Fruit fly (Drosophila melanogaster) whole organism, embryonic: Measurements from ENCODE around the gene CG16904.
A peak's percentile ranks its signal among the peaks of the same experiment; 100 is the strongest.

Experiments
- Ada2b ChIP-seq: fragments of 200-800 bp; sonication (Bioruptor generic); IDR thresholded peaks from 2 replicates; pipeline ENCODE4 v1.3.6; 2022; ENCODE audit warnings: missing biosample characterization, missing genetic modification characterization
- Bdp1 ChIP-seq: fragments of 200-800 bp; sonication (Bioruptor generic); optimal IDR thresholded peaks from 3 replicates; lab custom pipeline; 2016; ENCODE audit warnings: missing biosample characterization, missing genetic modification characterization
- CG12155 ChIP-seq: fragments of 200-800 bp; sonication (Bioruptor generic); optimal IDR thresholded peaks from 3 replicates; lab custom pipeline; 2016; ENCODE audit warnings: missing biosample characterization, missing genetic modification characterization
- CG12391 ChIP-seq: fragments of 200-800 bp; sonication (Bioruptor generic); optimal IDR thresholded peaks from 3 replicates; lab custom pipeline; 2018; ENCODE audit warnings: missing biosample characterization, mild to moderate bottlenecking, missing genetic modification characterization, moderate library complexity
- CG12744 ChIP-seq: fragments of 200-800 bp; sonication (Bioruptor generic); optimal IDR thresholded peaks from 2 replicates; lab custom pipeline; 2016; ENCODE audit warnings: missing biosample characterization, missing genetic modification characterization
- CG13424 ChIP-seq: fragments of 200-800 bp; sonication (Bioruptor generic); optimal IDR thresholded peaks from 2 replicates; lab custom pipeline; 2019; ENCODE audit warnings: missing biosample characterization, mild to moderate bottlenecking, missing genetic modification characterization, moderate library complexity
- CG15073 ChIP-seq: fragments of 200-800 bp; sonication (Bioruptor generic); optimal IDR thresholded peaks from 2 replicates; lab custom pipeline; 2016; ENCODE audit warnings: missing biosample characterization, missing genetic modification characterization
- CG15479 ChIP-seq: fragments of 200-800 bp; sonication (Bioruptor generic); optimal IDR thresholded peaks from 3 replicates; lab custom pipeline; 2019; ENCODE audit warnings: missing biosample characterization, mild to moderate bottlenecking, missing genetic modification characterization, moderate library complexity
- CG18599 ChIP-seq: fragments of 200-800 bp; sonication (Bioruptor generic); optimal IDR thresholded peaks from 3 replicates; lab custom pipeline; 2017; ENCODE audit warnings: missing biosample characterization, missing genetic modification characterization, mild to moderate bottlenecking, moderate library complexity, missing genetic modification reagents
- CG18764 ChIP-seq: fragments of 200-800 bp; sonication (Bioruptor generic); optimal IDR thresholded peaks from 3 replicates; lab custom pipeline; 2016; ENCODE audit warnings: missing biosample characterization, missing genetic modification characterization
- CG2678 ChIP-seq: fragments of 200-800 bp; sonication (Bioruptor generic); optimal IDR thresholded peaks from 3 replicates; lab custom pipeline; 2019; ENCODE audit warnings: missing biosample characterization, mild to moderate bottlenecking, missing genetic modification characterization, moderate library complexity
- CG30403 ChIP-seq: fragments of 200-800 bp; sonication (Bioruptor generic); optimal IDR thresholded peaks from 3 replicates; lab custom pipeline; 2016; ENCODE audit warnings: missing biosample characterization, missing genetic modification characterization
- CG31365 ChIP-seq: fragments of 200-800 bp; sonication (Bioruptor generic); optimal IDR thresholded peaks from 2 replicates; lab custom pipeline; 2018; ENCODE audit warnings: missing biosample characterization, mild to moderate bottlenecking, missing genetic modification characterization
- CG34224 ChIP-seq: fragments of 200-800 bp; sonication (Bioruptor generic); IDR thresholded peaks from 3 replicates; pipeline ENCODE4 v1.3.6; 2022; ENCODE audit warnings: missing biosample characterization, missing genetic modification characterization; ENCODE audit not compliant: partially characterized antibody
- CG34376 ChIP-seq: fragments of 200-800 bp; sonication (Bioruptor generic); optimal IDR thresholded peaks from 2 replicates; lab custom pipeline; 2018; ENCODE audit warnings: missing biosample characterization, mild to moderate bottlenecking, missing genetic modification characterization
- CG4328 ChIP-seq: fragments of 200-800 bp; sonication (Bioruptor generic); optimal IDR thresholded peaks from 3 replicates; lab custom pipeline; 2017; ENCODE audit warnings: missing biosample characterization, missing genetic modification reagents, missing genetic modification characterization
- CG43689 ChIP-seq: fragments of 200-800 bp; sonication (Bioruptor generic); IDR thresholded peaks from 2 replicates; pipeline ENCODE4 v1.3.6; 2022; ENCODE audit warnings: missing biosample characterization, missing genetic modification characterization
- CG6854 ChIP-seq: fragments of 200-800 bp; sonication (Bioruptor generic); optimal IDR thresholded peaks from 3 replicates; lab custom pipeline; 2017; ENCODE audit warnings: missing biosample characterization, mild to moderate bottlenecking, missing genetic modification characterization
- CG7839 ChIP-seq: fragments of 200-800 bp; sonication (Bioruptor generic); optimal IDR thresholded peaks from 3 replicates; lab custom pipeline; 2018; ENCODE audit warnings: missing biosample characterization, mild to moderate bottlenecking, missing genetic modification characterization, moderate library complexity
- CG9437 ChIP-seq: fragments of 200-800 bp; sonication (Bioruptor generic); optimal IDR thresholded peaks from 2 replicates; lab custom pipeline; 2018; ENCODE audit warnings: missing biosample characterization, mild to moderate bottlenecking, missing genetic modification characterization
- CHES-1-like ChIP-seq: fragments of 200-800 bp; sonication (Bioruptor generic); optimal IDR thresholded peaks from 2 replicates; lab custom pipeline; 2016; ENCODE audit warnings: missing biosample characterization, missing genetic modification characterization
- Dip2 ChIP-seq: fragments of 200-800 bp; sonication (Bioruptor generic); IDR thresholded peaks from 2 replicates; pipeline ENCODE4 v1.3.6; 2022; ENCODE audit warnings: missing biosample characterization, missing genetic modification characterization
- Ets65A ChIP-seq: fragments of 200-800 bp; sonication (Bioruptor generic); peaks from one replicate; lab custom pipeline; 2016; ENCODE audit warnings: missing biosample characterization, missing genetic modification characterization
- Hr3 ChIP-seq: fragments of 200-800 bp; sonication (Bioruptor generic); optimal IDR thresholded peaks from 3 replicates; lab custom pipeline; 2016; ENCODE audit warnings: missing biosample characterization, missing genetic modification characterization
- Mes4 ChIP-seq: fragments of 200-800 bp; sonication (Bioruptor generic); optimal IDR thresholded peaks from 2 replicates; lab custom pipeline; 2016; ENCODE audit warnings: missing biosample characterization, missing genetic modification characterization
- NFAT ChIP-seq: fragments of 200-800 bp; sonication (Bioruptor generic); IDR thresholded peaks from 2 replicates; pipeline ENCODE4 v1.3.6; 2022; ENCODE audit warnings: missing biosample characterization, missing genetic modification characterization
- NfI ChIP-seq: fragments of 200-800 bp; sonication (Bioruptor generic); optimal IDR thresholded peaks from 3 replicates; lab custom pipeline; 2018; ENCODE audit warnings: missing biosample characterization, mild to moderate bottlenecking, missing genetic modification characterization, moderate library complexity
- Opbp ChIP-seq: fragments of 200-800 bp; sonication (Bioruptor generic); IDR thresholded peaks from 3 replicates; pipeline ENCODE4 v1.3.6; 2022; ENCODE audit warnings: missing biosample characterization, missing genetic modification characterization; ENCODE audit not compliant: partially characterized antibody
- Pdp1 ChIP-seq, 2 experiments: fragments of 200-800 bp; sonication (Bioruptor generic); optimal IDR thresholded peaks; 3 replicates each; lab custom pipeline; 2016; ENCODE audit warnings: missing biosample characterization in 2 of 2, missing genetic modification characterization in 2 of 2, mild to moderate bottlenecking in 1 of 2, moderate library complexity in 1 of 2
- Ptx1 ChIP-seq: fragments of 200-800 bp; sonication (Bioruptor generic); IDR thresholded peaks from 2 replicates; pipeline ENCODE4 v1.3.6; 2022; ENCODE audit warnings: missing biosample characterization, missing genetic modification characterization
- Sox102F ChIP-seq: fragments of 200-800 bp; sonication (Bioruptor generic); optimal IDR thresholded peaks from 2 replicates; lab custom pipeline; 2018; ENCODE audit warnings: missing biosample characterization, mild to moderate bottlenecking, missing genetic modification characterization, moderate library complexity
- Sry-δ ChIP-seq: fragments of 200-800 bp; sonication (Bioruptor generic); optimal IDR thresholded peaks from 2 replicates; lab custom pipeline; 2016; ENCODE audit warnings: missing biosample characterization, missing genetic modification characterization
- bab2 ChIP-seq: fragments of 200-800 bp; sonication (Bioruptor generic); optimal IDR thresholded peaks from 2 replicates; lab custom pipeline; 2016; ENCODE audit warnings: missing biosample characterization, missing genetic modification characterization
- bcd ChIP-seq: fragments of 200-800 bp; sonication (Bioruptor generic); optimal IDR thresholded peaks from 2 replicates; lab custom pipeline; 2017; ENCODE audit warnings: missing biosample characterization, mild to moderate bottlenecking, missing genetic modification characterization
- cad ChIP-seq: fragments of >200 bp; optimal IDR thresholded peaks from 2 replicates; lab custom pipeline; 2017; ENCODE audit warnings: missing biosample characterization, missing genetic modification characterization
- corto ChIP-seq: fragments of 200-800 bp; sonication (Bioruptor generic); optimal IDR thresholded peaks from 2 replicates; lab custom pipeline; 2016; ENCODE audit warnings: missing biosample characterization, mild to moderate bottlenecking, missing genetic modification characterization, moderate library complexity
- cwo ChIP-seq: fragments of 200-800 bp; sonication (Bioruptor generic); optimal IDR thresholded peaks from 3 replicates; lab custom pipeline; 2017; ENCODE audit warnings: missing biosample characterization, missing genetic modification characterization, mild to moderate bottlenecking, moderate library complexity, missing genetic modification reagents
- eve ChIP-seq, 2 experiments: fragments of >200 bp; optimal IDR thresholded peaks; 2 replicates each; lab custom pipeline; 2017; ENCODE audit warnings: missing biosample characterization in 2 of 2, missing genetic modification characterization in 2 of 2
- gce ChIP-seq: fragments of 200-800 bp; sonication (Bioruptor generic); IDR thresholded peaks from 3 replicates; pipeline ENCODE4 v1.3.6; 2022; ENCODE audit warnings: missing biosample characterization, missing genetic modification characterization
- hkb ChIP-seq, 2 experiments: fragments of 200-800 bp in 1 of 2; fragments of >200 bp in 1 of 2; sonication (Bioruptor generic) in 1 of 2; IDR thresholded peaks in 1 of 2; optimal IDR thresholded peaks in 1 of 2; 2 replicates each; pipeline versions ENCODE4 v1.3.6 to Lab custom; 2017 to 2022; ENCODE audit warnings: missing biosample characterization in 1 of 2, missing genetic modification characterization in 1 of 2
- lbe ChIP-seq: fragments of 200-800 bp; sonication (Bioruptor generic); optimal IDR thresholded peaks from 2 replicates; lab custom pipeline; 2016; ENCODE audit warnings: missing biosample characterization, mild to moderate bottlenecking, missing genetic modification characterization
- nau ChIP-seq: fragments of 200-800 bp; sonication (Bioruptor generic); optimal IDR thresholded peaks from 3 replicates; lab custom pipeline; 2017; ENCODE audit warnings: missing biosample characterization, mild to moderate bottlenecking, missing genetic modification characterization, missing genetic modification reagents
- otp ChIP-seq: fragments of 200-800 bp; sonication (Bioruptor generic); IDR thresholded peaks from 3 replicates; pipeline ENCODE4, ENCODE4 v1.3.6; 2022; ENCODE audit warnings: missing biosample characterization, missing genetic modification characterization
- p53 ChIP-seq: fragments of 200-800 bp; sonication (Bioruptor generic); optimal IDR thresholded peaks from 2 replicates; lab custom pipeline; 2016; ENCODE audit warnings: missing biosample characterization, missing genetic modification characterization
- pum ChIP-seq: fragments of 200-800 bp; sonication (Bioruptor generic); optimal IDR thresholded peaks from 2 replicates; lab custom pipeline; 2016; ENCODE audit warnings: missing biosample characterization, missing genetic modification characterization
- tx ChIP-seq: fragments of 200-800 bp; sonication (Bioruptor generic); optimal IDR thresholded peaks from 2 replicates; lab custom pipeline; 2016; ENCODE audit warnings: missing biosample characterization, missing genetic modification characterization
- unpg ChIP-seq: fragments of 200-800 bp; sonication (Bioruptor generic); optimal IDR thresholded peaks from 3 replicates; lab custom pipeline; 2018; ENCODE audit warnings: missing biosample characterization, mild to moderate bottlenecking, missing genetic modification characterization, moderate library complexity
- wor ChIP-seq: fragments of 200-800 bp; sonication (Bioruptor generic); IDR thresholded peaks from 2 replicates; pipeline ENCODE4 v1.3.6; 2022; ENCODE audit warnings: missing biosample characterization, missing genetic modification characterization
- zf30C ChIP-seq: fragments of 200-800 bp; sonication (Bioruptor generic); optimal IDR thresholded peaks from 3 replicates; lab custom pipeline; 2018; ENCODE audit warnings: missing biosample characterization, mild to moderate bottlenecking, missing genetic modification characterization

The CG16904 gene

DNA sequence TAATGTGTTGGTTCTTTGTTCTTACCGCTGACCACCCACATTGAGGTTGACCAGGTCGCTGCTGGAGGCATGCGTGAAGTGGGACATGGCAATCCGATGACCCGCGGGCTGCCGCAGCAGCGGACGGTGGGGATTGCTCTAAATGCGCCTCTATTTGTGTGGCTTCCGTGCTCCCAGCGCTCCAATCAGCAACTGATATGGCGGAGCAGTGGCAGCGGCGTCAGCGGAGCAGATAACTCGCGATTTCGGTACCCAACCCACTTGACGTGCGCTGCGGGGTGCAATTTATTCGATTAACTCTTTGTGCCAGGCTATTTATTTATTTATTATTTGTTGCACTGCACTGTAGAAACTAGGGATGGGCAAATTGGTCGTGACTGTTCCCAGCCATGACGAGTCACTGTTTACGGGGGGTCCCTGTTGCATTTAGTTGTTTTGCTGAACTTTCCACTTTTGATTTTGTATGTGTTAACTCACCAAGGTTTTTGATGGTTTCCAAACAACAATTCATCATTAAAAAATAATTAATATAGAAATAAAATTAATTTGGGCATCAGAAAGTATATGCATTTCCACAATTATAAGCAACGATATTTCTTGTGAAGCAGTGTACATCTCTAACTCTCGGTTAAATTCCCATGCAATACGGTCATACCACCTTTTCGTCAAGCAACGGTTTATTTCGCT lies 16.0 kb downstream of the CG16904 start, which contains the start of the genes CG9467 and CG8526 (continued):
- TF ChIP-seq CG34376 (GFP tag; lab: Kevin White, UChicago) (peak; percentile 29), CG4328 (no peak), Opbp (GFP tag; lab: Robert Waterston, UW) (peak; percentile 35; the same call in 1 of the 3 replicates), Sox102F (GFP tag; lab: Kevin White, UChicago) (no peak), nau (GFP tag; lab: Kevin White, UChicago) (no peak), corto (no peak), CG12391 (tag; lab: Kevin White, UChicago) (peak; percentile 82), hkb (optimal IDR thresholded peaks at IDR 0.05; lab: Kevin White, UChicago) (no peak), hkb (GFP tag; IDR thresholded peaks at IDR 0.05; lab: Robert Waterston, UW) (no peak), CG12744 (GFP tag; lab: Kevin White, UChicago) (no peak), CG18764 (GFP tag; lab: Kevin White, UChicago) (no peak), Mes4 (GFP tag; lab: Kevin White, UChicago) (no peak), Ptx1 (GFP tag; lab: Robert Waterston, UW) (peak; percentile 67; the same call in 1 of the 2 replicates), CG18599 (GFP tag; lab: Kevin White, UChicago) (no peak), CG34224 (GFP tag; lab: Robert Waterston, UW) (peak; percentile 71), Hr3 (GFP tag; lab: Kevin White, UChicago) (peak; percentile 74), Pdp1 (GFP tag; optimal IDR thresholded peaks at IDR 0.05; lab: Kevin White, UChicago) (no peak), zf30C (GFP tag; lab: Kevin White, UChicago) (no peak), CG31365 (tag; lab: Kevin White, UChicago) (no peak), lbe (GFP tag; lab: Kevin White, UChicago) (peak; percentile 65), CG9437 (GFP tag; lab: Kevin White, UChicago) (peak; percentile 50), CG30403 (GFP tag; lab: Kevin White, UChicago) (peak; percentile 80), CG2678 (tag; lab: Kevin White, UChicago) (no peak), CG7839 (tag; lab: Kevin White, UChicago) (no peak), CG13424 (peak; percentile 82), wor (no peak), CG15479 (GFP tag; lab: Kevin White, UChicago) (no peak), gce (GFP tag; lab: Robert Waterston, UW) (no peak), Dip2 (GFP tag; lab: Robert Waterston, UW) (no peak), Ets65A (GFP tag; lab: Kevin White, UChicago) (peak; percentile 93), p53 (GFP tag; lab: Kevin White, UChicago) (no peak), Sry-δ (GFP tag; lab: Kevin White, UChicago) (peak; percentile 88), unpg (peak; percentile 55), CG6854 (GFP tag; lab: Kevin White, UChicago) (no peak), bab2 (GFP tag; lab: Kevin White, UChicago) (peak; percentile 49), NFAT (peak; percentile 64), cwo (GFP tag; lab: Kevin White, UChicago) (no peak), CG43689 (GFP tag; lab: Robert Waterston, UW) (no peak), cad (no peak), eve (GFP tag; optimal IDR thresholded peaks at IDR 0.05; lab: Kevin White, UChicago) (no peak), Bdp1 (GFP tag; lab: Kevin White, UChicago) (peak; percentile 15), CG12155 (peak; percentile 59), tx (GFP tag; lab: Kevin White, UChicago) (peak; percentile 10), NfI (peak; percentile 68), otp (GFP tag; lab: Robert Waterston, UW) (0 out of 3 replicates have a peak, but pooled peaks have one; percentile 26), Ada2b (GFP tag; lab: Robert Waterston, UW) (0 out of 2 replicates have a peak, but pooled peaks have one; percentile 8), pum (GFP tag; lab: Kevin White, UChicago) (peak; percentile 15), bcd (GFP tag; lab: Kevin White, UChicago) (peak; percentile 67), CHES-1-like (GFP tag; lab: Kevin White, UChicago) (no peak), CG15073 (GFP tag; lab: Kevin White, UChicago) (peak; percentile 54)
